Fruit fly (Drosophila melanogaster): Measurements from ENCODE around the gene vex.

vex gene

DNA sequence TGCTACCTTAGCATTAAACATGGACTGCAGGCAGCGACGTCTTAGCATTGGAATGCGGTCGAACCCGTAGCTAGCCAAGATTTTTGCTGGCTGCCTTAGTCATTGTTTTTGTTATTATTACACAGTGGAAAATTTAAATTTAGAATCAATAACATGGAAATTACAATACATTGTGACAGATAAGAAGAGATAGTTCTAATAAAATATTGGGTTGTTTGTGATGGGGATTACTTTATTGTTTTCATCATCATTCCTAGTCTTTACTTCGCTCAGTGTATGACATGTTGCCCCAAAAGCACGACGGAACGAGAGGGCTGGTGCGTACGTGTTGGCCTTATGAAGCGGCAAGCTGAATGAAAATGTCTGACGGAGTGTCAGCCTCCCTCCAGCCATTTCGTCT lies 103.1 kb downstream of the vex start (continued):
- TF ChIP-seq amos (GFP tag; IDR thresholded peaks at IDR 0.05; ENCODE audit: partially characterized antibody) (no peak), CG8388 (GFP tag; optimal IDR thresholded peaks at IDR 0.05) (peak; percentile 79), CG10654 (GFP tag; optimal IDR thresholded peaks at IDR 0.05) (peak; percentile 67), chif (GFP tag; optimal IDR thresholded peaks at IDR 0.05) (peak; percentile 72 to 83), CG7556 (GFP tag; optimal IDR thresholded peaks at IDR 0.05) (peak; percentile 82), CG13894 (tag; optimal IDR thresholded peaks at IDR 0.05) (no peak), CG17328 (GFP tag; IDR thresholded peaks at IDR 0.05) (peak; percentile 86), ftz-f1 (GFP tag; optimal IDR thresholded peaks at IDR 0.05) (no peak), wek (GFP tag; optimal IDR thresholded peaks at IDR 0.05) (peak; percentile 62), CG3281 (GFP tag; optimal IDR thresholded peaks at IDR 0.05) (peak; percentile 75), CG12155 (GFP tag; optimal IDR thresholded peaks at IDR 0.05) (peak; percentile 48), ATbp (GFP tag; optimal IDR thresholded peaks at IDR 0.05) (peak; percentile 83), B-H2 (GFP tag; optimal IDR thresholded peaks at IDR 0.05) (no peak), Max (GFP tag; optimal IDR thresholded peaks at IDR 0.05) (peak; percentile 59), Nf-YC (tag; optimal IDR thresholded peaks at IDR 0.05) (peak; percentile 79)

DNA sequence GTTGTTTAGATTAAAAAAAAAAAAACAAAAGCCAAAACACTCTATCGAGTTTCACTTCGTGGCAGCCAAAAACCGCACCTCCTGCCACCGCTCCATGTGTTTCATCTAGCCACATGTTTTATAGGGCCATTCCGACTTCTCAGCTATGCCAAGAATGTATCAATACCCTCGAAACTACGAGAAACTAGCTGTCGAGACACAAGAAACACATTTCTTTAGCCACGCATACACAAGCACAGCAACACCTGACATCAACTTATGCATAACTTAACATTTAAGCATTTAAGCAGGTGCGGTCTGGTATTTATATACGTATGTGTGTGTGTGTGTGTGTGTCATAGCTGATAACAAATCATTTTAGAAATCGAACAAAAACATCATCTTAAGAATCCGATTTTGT lies 104.1 kb downstream of the vex start:
- TF ChIP-seq ftz-f1 (GFP tag; optimal IDR thresholded peaks at IDR 0.05) (no peak), CG4820 (GFP tag; optimal IDR thresholded peaks at IDR 0.05) (no peak), abd-A (tag; optimal IDR thresholded peaks at IDR 0.05) (peak; percentile 35), Nf-YB (GFP tag; optimal IDR thresholded peaks at IDR 0.05) (no peak), Hr39 (optimal IDR thresholded peaks at IDR 0.05) (no peak), CG12299 (tag; optimal IDR thresholded peaks at IDR 0.05) (no peak), chinmo (GFP tag; IDR thresholded peaks at IDR 0.05; ENCODE audit: partially characterized antibody) (peak; percentile 64; the same call in 1 of the 4 replicates), H15 (GFP tag; IDR thresholded peaks at IDR 0.05) (no peak), sd (tag; optimal IDR thresholded peaks at IDR 0.05) (peak; percentile 98), cg (GFP tag; optimal IDR thresholded peaks at IDR 0.05) (peak; percentile 22), vvl (GFP tag; IDR thresholded peaks at IDR 0.05) (0 out of 2 replicates have a peak, but pooled peaks have one; percentile 30)

DNA sequence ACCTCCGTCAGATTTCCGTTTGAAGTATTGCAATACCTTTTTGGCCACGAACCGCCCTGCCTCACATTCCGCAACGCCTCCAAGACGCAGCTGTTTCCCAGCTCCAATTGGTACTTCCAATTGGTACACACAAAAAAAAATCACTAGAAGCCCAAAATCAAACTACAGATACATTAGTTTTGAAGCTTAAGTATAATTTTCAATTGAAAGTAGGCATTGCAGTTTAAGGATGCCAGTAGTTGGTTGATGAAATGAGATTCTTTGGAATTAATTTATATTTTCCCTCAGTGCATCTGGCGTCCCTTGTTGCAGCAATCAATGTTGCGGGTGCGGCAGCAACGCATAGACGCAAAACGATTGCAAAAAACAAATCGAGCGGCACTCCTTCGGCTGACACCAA lies 105.9 kb downstream of the vex start:
- TF ChIP-seq Blimp-1 (GFP tag; optimal IDR thresholded peaks at IDR 0.05) (no peak), bcd (GFP tag; optimal IDR thresholded peaks at IDR 0.05) (no peak), Elba2 (GFP tag; optimal IDR thresholded peaks at IDR 0.05) (peak; percentile 46), bsh (GFP tag; optimal IDR thresholded peaks at IDR 0.05) (no peak), CG1603 (tag; optimal IDR thresholded peaks at IDR 0.05) (peak; percentile 18), sens (GFP tag) (peak; percentile 53), unpg (GFP tag; optimal IDR thresholded peaks at IDR 0.05) (no peak), CG34376 (GFP tag; optimal IDR thresholded peaks at IDR 0.05) (no peak), Sox102F (GFP tag; optimal IDR thresholded peaks at IDR 0.05) (peak; percentile 9), Med (GFP tag) (peak; percentile 24), ci (GFP tag; IDR thresholded peaks at IDR 0.05) (0 out of 3 replicates have a peak, but pooled peaks have one; percentile 39), CG11504 (tag; optimal IDR thresholded peaks at IDR 0.05) (peak; percentile 14), Drgx (GFP tag; IDR thresholded peaks at IDR 0.05) (peak; percentile 35; the same call in 1 of the 2 replicates), dmrt99B (tag; optimal IDR thresholded peaks at IDR 0.05) (peak; percentile 8)

Measured in whole organism, embryonic.